Fruit fly (Drosophila melanogaster) whole organism, embryonic: ENCODE data around the gene kra.

Source experiments
- BEAF-32 ChIP-seq: fragments of 200-800 bp; sonication (Bioruptor generic); optimal IDR thresholded peaks from 3 replicates; lab custom pipeline; 2017; ENCODE audit warnings: missing biosample characterization, missing genetic modification characterization, mild to moderate bottlenecking, moderate library complexity, missing genetic modification reagents
- BtbVII ChIP-seq: fragments of 200-800 bp; sonication (Bioruptor generic); optimal IDR thresholded peaks from 3 replicates; lab custom pipeline; 2017; ENCODE audit warnings: missing biosample characterization, mild to moderate bottlenecking, missing genetic modification characterization
- CG12299 ChIP-seq: fragments of 200-800 bp; sonication (Bioruptor generic); optimal IDR thresholded peaks from 2 replicates; lab custom pipeline; 2018; ENCODE audit warnings: missing biosample characterization, mild to moderate bottlenecking, missing genetic modification characterization
- CG13287 ChIP-seq: fragments of 200-800 bp; sonication (Bioruptor generic); IDR thresholded peaks from 2 replicates; pipeline ENCODE4 v1.3.6; 2022; ENCODE audit warnings: missing biosample characterization, missing genetic modification characterization; ENCODE audit not compliant: partially characterized antibody
- CG15514 ChIP-seq: fragments of 200-800 bp; sonication (Bioruptor generic); optimal IDR thresholded peaks from 3 replicates; lab custom pipeline; 2017; ENCODE audit warnings: missing biosample characterization, missing genetic modification characterization, mild to moderate bottlenecking, moderate library complexity, missing genetic modification reagents
- CG17385 ChIP-seq: fragments of 200-800 bp; sonication (Bioruptor generic); optimal IDR thresholded peaks from 3 replicates; lab custom pipeline; 2018; ENCODE audit warnings: missing biosample characterization, mild to moderate bottlenecking, missing genetic modification characterization
- CG2116 ChIP-seq: fragments of 200-800 bp; sonication (Bioruptor generic); optimal IDR thresholded peaks from 3 replicates; lab custom pipeline; 2018; ENCODE audit warnings: missing biosample characterization, mild to moderate bottlenecking, missing genetic modification characterization
- CG34224 ChIP-seq: fragments of 200-800 bp; sonication (Bioruptor generic); IDR thresholded peaks from 3 replicates; pipeline ENCODE4 v1.3.6; 2022; ENCODE audit warnings: missing biosample characterization, missing genetic modification characterization; ENCODE audit not compliant: partially characterized antibody
- CG34376 ChIP-seq: fragments of 200-800 bp; sonication (Bioruptor generic); optimal IDR thresholded peaks from 2 replicates; lab custom pipeline; 2018; ENCODE audit warnings: missing biosample characterization, mild to moderate bottlenecking, missing genetic modification characterization
- CG43689 ChIP-seq: fragments of 200-800 bp; sonication (Bioruptor generic); IDR thresholded peaks from 2 replicates; pipeline ENCODE4 v1.3.6; 2022; ENCODE audit warnings: missing biosample characterization, missing genetic modification characterization
- CG6175 ChIP-seq: fragments of 200-800 bp; sonication (Bioruptor generic); IDR thresholded peaks from 3 replicates; pipeline ENCODE4 v1.3.6; 2022; ENCODE audit warnings: missing biosample characterization, missing genetic modification characterization
- CG8290 ChIP-seq, 3 experiments: fragments of 200-800 bp; sonication (Bioruptor generic); optimal IDR thresholded peaks; 2 replicates each; lab custom pipeline; 2016 to 2019; ENCODE audit warnings: missing biosample characterization in 3 of 3, missing genetic modification characterization in 3 of 3, mild to moderate bottlenecking in 2 of 3, moderate library complexity in 1 of 3
- CkIIα-i1 ChIP-seq: fragments of 200-800 bp; sonication (Bioruptor generic); IDR thresholded peaks from 2 replicates; pipeline ENCODE4 v1.3.6; 2022; ENCODE audit warnings: missing biosample characterization, missing genetic modification characterization
- D ChIP-seq, 2 experiments: fragments of 200-800 bp in 1 of 2; fragments of >200 bp in 1 of 2; sonication (Bioruptor generic) in 1 of 2; optimal IDR thresholded peaks; 2 replicates in 1 of 2; 3 replicates in 1 of 2; lab custom pipeline; 2017; ENCODE audit warnings: mild to moderate bottlenecking in 1 of 2, missing biosample characterization in 1 of 2, missing genetic modification characterization in 1 of 2, missing genetic modification reagents in 1 of 2
- Dad ChIP-seq: fragments of 200-800 bp; sonication (Bioruptor generic); optimal IDR thresholded peaks from 3 replicates; lab custom pipeline; 2016; ENCODE audit warnings: missing biosample characterization, missing genetic modification characterization
- Dip3 ChIP-seq: fragments of 200-800 bp; sonication (Bioruptor generic); optimal IDR thresholded peaks from 3 replicates; lab custom pipeline; 2016; ENCODE audit warnings: missing biosample characterization, missing genetic modification characterization
- Dll ChIP-seq: fragments of 200-800 bp; sonication (Bioruptor generic); IDR thresholded peaks from 4 replicates; pipeline ENCODE4 v1.3.6; 2022; ENCODE audit warnings: missing biosample characterization, missing genetic modification characterization; ENCODE audit not compliant: partially characterized antibody
- Dp ChIP-seq: fragments of 200-800 bp; sonication (Bioruptor generic); optimal IDR thresholded peaks from 2 replicates; lab custom pipeline; 2018; ENCODE audit warnings: missing biosample characterization, mild to moderate bottlenecking, missing genetic modification characterization, moderate library complexity
- Dref ChIP-seq: fragments of 200-800 bp; sonication (Bioruptor generic); IDR thresholded peaks from 2 replicates; pipeline ENCODE4 v1.3.6; 2022; ENCODE audit warnings: missing biosample characterization, missing genetic modification characterization
- E2f2 ChIP-seq: fragments of 200-800 bp; sonication (Bioruptor generic); IDR thresholded peaks from 2 replicates; pipeline ENCODE4 v1.3.6; 2022; ENCODE audit warnings: missing biosample characterization, missing genetic modification characterization
- MBD-R2 ChIP-seq: fragments of 200-800 bp; sonication (Bioruptor generic); IDR thresholded peaks from 2 replicates; pipeline ENCODE4 v1.3.6; 2022; ENCODE audit warnings: missing biosample characterization, missing genetic modification characterization
- MESR4 ChIP-seq: fragments of 200-800 bp; sonication (Bioruptor generic); optimal IDR thresholded peaks from 2 replicates; lab custom pipeline; 2018; ENCODE audit warnings: missing biosample characterization, mild to moderate bottlenecking, missing genetic modification characterization, moderate library complexity
- Med ChIP-seq: fragments of 200-800 bp; sonication (Bioruptor generic); peaks from one replicate; lab custom pipeline; 2016; ENCODE audit warnings: missing biosample characterization, missing genetic modification characterization, mild to moderate bottlenecking, inconsistent platforms, moderate library complexity
- Myb ChIP-seq: fragments of 200-800 bp; sonication (Bioruptor generic); optimal IDR thresholded peaks from 2 replicates; lab custom pipeline; 2016; ENCODE audit warnings: missing biosample characterization, missing genetic modification characterization
- bbx ChIP-seq: fragments of 200-800 bp; sonication (Bioruptor generic); IDR thresholded peaks from 2 replicates; pipeline ENCODE4 v1.3.6; 2022; ENCODE audit warnings: missing biosample characterization, missing genetic modification characterization; ENCODE audit not compliant: partially characterized antibody
- crp ChIP-seq, 2 experiments: fragments of 200-800 bp; sonication (Bioruptor generic); optimal IDR thresholded peaks; 2 replicates in 1 of 2; 3 replicates in 1 of 2; lab custom pipeline; 2017; ENCODE audit warnings: missing biosample characterization in 2 of 2, missing genetic modification characterization in 2 of 2, mild to moderate bottlenecking in 1 of 2, moderate library complexity in 1 of 2
- ftz-f1 ChIP-seq: fragments of 200-800 bp; sonication (Bioruptor generic); optimal IDR thresholded peaks from 2 replicates; lab custom pipeline; 2016; ENCODE audit warnings: missing biosample characterization, missing genetic modification characterization
- h ChIP-seq: fragments of >200 bp; optimal IDR thresholded peaks from 2 replicates; lab custom pipeline; 2017
- mld ChIP-seq: fragments of 200-800 bp; sonication (Bioruptor generic); IDR thresholded peaks from 3 replicates; pipeline ENCODE4 v1.3.6; 2022; ENCODE audit warnings: missing biosample characterization, missing genetic modification characterization; ENCODE audit not compliant: partially characterized antibody
- pb ChIP-seq: fragments of 200-800 bp; sonication (Bioruptor generic); optimal IDR thresholded peaks from 3 replicates; lab custom pipeline; 2016; ENCODE audit warnings: missing biosample characterization, missing genetic modification characterization
- pzg ChIP-seq: fragments of 200-800 bp; sonication (Bioruptor generic); optimal IDR thresholded peaks from 3 replicates; lab custom pipeline; 2018; ENCODE audit warnings: missing biosample characterization, mild to moderate bottlenecking, missing genetic modification characterization, moderate library complexity
- sens ChIP-seq: fragments of 200-800 bp; sonication (Bioruptor generic); peaks from one replicate; lab custom pipeline; 2016; ENCODE audit warnings: missing biosample characterization, missing genetic modification characterization
- unc-4 ChIP-seq: fragments of 200-800 bp; sonication (Bioruptor generic); IDR thresholded peaks from 2 replicates; pipeline ENCODE4 v1.3.6; 2022; ENCODE audit warnings: missing biosample characterization, missing genetic modification characterization; ENCODE audit not compliant: partially characterized antibody
- vnd ChIP-seq: fragments of 200-800 bp; sonication (Bioruptor generic); IDR thresholded peaks from 3 replicates; pipeline ENCODE4 v1.3.6; 2022; ENCODE audit warnings: missing biosample characterization, missing genetic modification characterization; ENCODE audit not compliant: partially characterized antibody

Gene kra

dm6 chr3R:5633437-5633836 lies 32.5 kb upstream of the kra start, which contains the start of gene CG12171 (continued):
- TF ChIP-seq Dll (peak; percentile 36; the same call in 1 of the 4 replicates), vnd (GFP tag; lab: Robert Waterston, UW) (peak; percentile 49; the same call in 1 of the 3 replicates)

- TF ChIP-seq Dref (peak; percentile 49), CG13287 (peak; percentile 28; the same call in 1 of the 2 replicates), MBD-R2 (GFP tag; lab: Robert Waterston, UW) (peak; percentile 76), MESR4 (GFP tag; lab: Kevin White, UChicago) (peak; percentile 39), CkIIα-i1 (GFP tag; lab: Robert Waterston, UW) (no peak), pzg (GFP tag; lab: Kevin White, UChicago) (peak; percentile 28), Med (GFP tag; lab: Kevin White, UChicago) (peak; percentile 80), Myb (GFP tag; lab: Kevin White, UChicago) (peak; percentile 87), Dll (peak; percentile 43; the same call in 2 of the 4 replicates), ftz-f1 (GFP tag; lab: Kevin White, UChicago) (peak; percentile 57), CG34224 (GFP tag; lab: Robert Waterston, UW) (0 out of 3 replicates have a peak, but pooled peaks have one; percentile 41), bbx (GFP tag; lab: Robert Waterston, UW) (no peak), D (optimal IDR thresholded peaks at IDR 0.05; lab: Kevin White, UChicago) (no peak), D (GFP tag; optimal IDR thresholded peaks at IDR 0.05; lab: Kevin White, UChicago) (no peak), CG15514 (GFP tag; lab: Kevin White, UChicago) (peak; percentile 32), mld (GFP tag; lab: Robert Waterston, UW) (no peak), CG2116 (GFP tag; lab: Kevin White, UChicago) (peak; percentile 30), CG43689 (no peak), Dip3 (GFP tag; lab: Kevin White, UChicago) (no peak), Dp (GFP tag; lab: Kevin White, UChicago) (peak; percentile 58), CG34376 (GFP tag; lab: Kevin White, UChicago) (peak; percentile 13), h (lab: Kevin White, UChicago) (no peak), BtbVII (GFP tag; lab: Kevin White, UChicago) (no peak), pb (GFP tag; lab: Kevin White, UChicago) (no peak), BEAF-32 (GFP tag; lab: Kevin White, UChicago) (peak; percentile 7), unc-4 (0 out of 2 replicates have a peak, but pooled peaks have one; percentile 36), CG17385 (GFP tag; lab: Kevin White, UChicago) (peak; percentile 86), E2f2 (GFP tag; lab: Robert Waterston, UW) (peak; percentile 54), crp (GFP tag; optimal IDR thresholded peaks at IDR 0.05; lab: Kevin White, UChicago) (peak in 1 of 2 experiments; percentile 90)
Measured at dm6 chr3R:5632182-5632581, 31.2 kb upstream of the kra start, which contains the start of gene CG31549. TSS of gene CG31549 (plus strand) at chr3R:5632192.

DNA sequence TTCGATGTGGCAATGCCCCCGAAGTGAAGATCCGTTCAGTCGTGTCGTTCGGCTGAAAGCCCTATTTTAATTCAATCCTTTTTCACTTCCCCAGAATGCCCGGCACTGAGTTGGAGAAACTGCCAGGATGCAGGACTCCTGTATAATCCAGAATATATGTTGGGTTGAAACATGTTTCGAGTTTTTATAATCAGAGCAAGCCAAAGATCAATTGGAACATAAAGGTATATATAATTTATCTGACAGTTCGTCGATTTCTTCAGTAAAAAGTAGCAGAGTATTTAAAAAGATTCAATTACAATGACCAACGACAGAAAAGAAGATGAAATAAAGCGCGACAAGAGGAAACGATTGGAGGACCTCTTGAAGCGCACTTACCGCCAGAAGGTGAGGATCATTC lies 26.6 kb upstream of the kra start, which contains the start of gene CG31551:
Gene CG31551 (plus strand): TSS at position 301 of the 400 bp plus-strand sequence.
- TF ChIP-seq CG12299, result no peak
- TF ChIP-seq sens (GFP tag; lab: Kevin White, UChicago), result no peak
- TF ChIP-seq CG8290 (GFP tag; optimal IDR thresholded peaks at IDR 0.05; lab: Kevin White, UChicago), result no peak
- no peak for TF ChIP-seq CG8290 (tag; optimal IDR thresholded peaks at IDR 0.05; lab: Kevin White, UChicago)
- no peak for TF ChIP-seq CG6175 (GFP tag; lab: Robert Waterston, UW)
- no peak for TF ChIP-seq Dad (GFP tag; lab: Kevin White, UChicago)
